Worm (Caenorhabditis elegans) whole organism, L4 larva: Measurements from ENCODE around the gene lgc-18.

Source experiments
- F37D6.2 ChIP-seq: sonication (generic microtip); optimal IDR thresholded peaks from 2 replicates; lab custom pipeline; 2016; ENCODE audit warnings: mild to moderate bottlenecking, missing genetic modification characterization, missing compliant biosample characterization
- Y75B8A.6 ChIP-seq: fragments of 200-800 bp; sonication (Bioruptor generic); IDR thresholded peaks from 2 replicates; pipeline ENCODE4 v1.3.6; 2022; ENCODE audit warnings: missing genetic modification reagents, missing genetic modification characterization, missing compliant biosample characterization
- ama-1 ChIP-seq: fragments of 150-350 bp; optimal IDR thresholded peaks from 2 replicates; lab custom pipeline; 2014; ENCODE audit warnings: inconsistent platforms, mixed read lengths
- mdl-1 ChIP-seq, 2 experiments: fragments of 150-350 bp in 1 of 2; sonication (generic microtip) in 1 of 2; optimal IDR thresholded peaks; 2 replicates each; lab custom pipeline; 2014 to 2017; ENCODE audit warnings: missing biosample characterization in 2 of 2, missing genetic modification characterization in 2 of 2
- nhr-25 ChIP-seq: sonication (generic microtip); optimal IDR thresholded peaks from 2 replicates; lab custom pipeline; 2017; ENCODE audit warnings: missing genetic modification characterization, mild to moderate bottlenecking, missing compliant biosample characterization, antibody characterized with exemption, moderate library complexity, borderline replicate concordance; ENCODE audit not compliant: insufficient read depth
- nhr-41 ChIP-seq: fragments of 200-800 bp; sonication (Bioruptor generic); IDR thresholded peaks from 2 replicates; pipeline ENCODE4 v1.3.6; 2022; ENCODE audit warnings: missing genetic modification reagents, missing genetic modification characterization, missing compliant biosample characterization
- tag-97 ChIP-seq: fragments of 200-800 bp; sonication (Bioruptor generic); IDR thresholded peaks from 2 replicates; pipeline ENCODE4 v1.3.6; 2022; ENCODE audit warnings: missing genetic modification characterization, missing compliant biosample characterization

ce11 chrX:12160002-12160690 lies 34.7 kb downstream of the lgc-18 start, which contains the start of gene F57G12.2:
- TF ChIP-seq tag-97 (GFP tag; lab: Robert Waterston, UW) (no peak), F37D6.2 (tag; lab: Kevin White, UChicago) (no peak), nhr-25 (tag; lab: Kevin White, UChicago) (no peak), mdl-1 (tag; optimal IDR thresholded peaks at IDR 0.05; lab: Kevin White, UChicago) (no peak), nhr-41 (GFP tag; lab: Robert Waterston, UW) (no peak), Y75B8A.6 (GFP tag; lab: Robert Waterston, UW) (no peak), ama-1 (lab: Kevin White, UChicago) (no peak)
